Worm (Caenorhabditis elegans): ENCODE measurements around the gene T10G3.8.

DNA sequence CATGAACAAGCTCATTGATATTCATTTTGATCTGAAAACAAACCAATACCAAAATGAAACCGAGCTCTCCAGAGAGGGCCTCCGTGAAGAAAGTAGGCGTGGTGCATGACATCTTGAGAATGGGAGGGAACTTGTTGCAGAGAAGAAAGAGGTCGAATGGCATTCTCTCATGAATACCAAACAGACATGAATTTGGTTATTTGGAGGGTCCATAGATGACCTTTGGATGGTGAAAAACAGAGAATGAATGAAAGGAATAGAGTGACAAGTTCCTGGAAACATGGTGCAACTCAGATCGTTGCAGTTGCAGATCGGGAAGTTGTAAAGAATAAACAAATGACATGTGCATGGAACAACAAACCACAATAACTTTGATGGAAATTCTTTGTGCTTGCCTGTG, at the start of gene T10G3.8:
- TF ChIP-seq sea-1 (GFP tag; conservative IDR thresholded peaks at IDR 0.05) (no peak), ama-1 (optimal IDR thresholded peaks at IDR 0.05) (no peak), scrt-1 (GFP tag; IDR thresholded peaks at IDR 0.05) (no peak), tra-4 (tag; optimal IDR thresholded peaks at IDR 0.05) (no peak), flt-1 (GFP tag; IDR thresholded peaks at IDR 0.05) (no peak)

Data from whole organism, early embryonic.